Fruit fly (Drosophila melanogaster) whole organism: ENCODE measurements around the gene Nepl19.

Experiments
- Dll ChIP-seq: fragments of >200 bp; optimal IDR thresholded peaks from 2 replicates; lab custom pipeline; 2017
- EcR ChIP-seq, 2 experiments: fragments of >200 bp; optimal IDR thresholded peaks; 2 replicates each; lab custom pipeline; 2017; ENCODE audit warnings: missing biosample characterization in 2 of 2, missing genetic modification characterization in 2 of 2, missing genetic modification reagents in 2 of 2
- pan ChIP-seq: fragments of >200 bp; optimal IDR thresholded peaks from 2 replicates; lab custom pipeline; 2017
- psq ChIP-seq: fragments of >200 bp; optimal IDR thresholded peaks from 2 replicates; lab custom pipeline; 2017
- usp ChIP-seq: fragments of >200 bp; optimal IDR thresholded peaks from 2 replicates; lab custom pipeline; 2017; ENCODE audit warnings: missing biosample characterization, missing genetic modification characterization, mixed read lengths

- TF ChIP-seq usp (GFP tag; lab: Kevin White, UChicago): no peak
- TF ChIP-seq EcR (GFP tag; optimal IDR thresholded peaks at IDR 0.05; lab: Kevin White, UChicago): no peak
- TF ChIP-seq Dll (lab: Kevin White, UChicago): no peak
- no peak for TF ChIP-seq psq (lab: Kevin White, UChicago)
- peak; percentile 20 for TF ChIP-seq pan
Observed at dm6 chr3R:28898921-28899545, 19.1 kb upstream of the Nepl19 start.
